Worm (Caenorhabditis elegans): Measurements from ENCODE around the gene ldp-1.

DNA sequence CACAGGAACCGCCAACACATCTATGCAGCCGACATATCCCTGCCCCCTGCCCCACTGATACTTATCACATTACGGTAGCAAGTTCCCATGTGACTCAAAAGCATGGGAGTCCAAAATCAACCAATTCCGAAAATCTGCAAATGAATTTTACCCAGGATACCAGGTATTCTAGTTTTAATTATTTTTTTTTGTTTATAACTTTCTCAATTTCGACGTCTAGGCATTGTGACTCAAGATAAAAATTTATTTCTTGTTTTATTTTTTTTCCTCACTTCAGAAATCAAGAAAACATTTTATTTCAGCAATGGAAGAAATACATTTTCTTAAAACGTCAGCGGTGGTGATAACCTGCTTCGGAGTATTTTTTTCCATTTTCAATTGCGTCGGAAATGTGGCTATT is 24.1 kb downstream of the ldp-1 start, which contains the start of gene srbc-24:
- no peak for TF ChIP-seq dve-1 (tag; optimal IDR thresholded peaks at IDR 0.05)
- no peak for TF ChIP-seq pqm-1 (tag; optimal IDR thresholded peaks at IDR 0.05)
- TF ChIP-seq ceh-2 (tag; optimal IDR thresholded peaks at IDR 0.05): no peak
- no peak for TF ChIP-seq fax-1 (tag; optimal IDR thresholded peaks at IDR 0.05)
- TF ChIP-seq Y22D7AL.16 (tag; optimal IDR thresholded peaks at IDR 0.05): no peak
- TF ChIP-seq pros-1 (tag; optimal IDR thresholded peaks at IDR 0.05): no peak
- no peak for TF ChIP-seq fkh-10 (GFP tag; optimal IDR thresholded peaks at IDR 0.05)
- TF ChIP-seq hlh-13 (GFP tag; optimal IDR thresholded peaks at IDR 0.05): no peak
- no peak for TF ChIP-seq ceh-30 (tag; optimal IDR thresholded peaks at IDR 0.05)
- TF ChIP-seq che-1 (tag; optimal IDR thresholded peaks at IDR 0.05): no peak

Data from whole organism, late embryonic.